Worm (Caenorhabditis elegans): Measurements from ENCODE around the gene Y49A3A.4.

DNA sequence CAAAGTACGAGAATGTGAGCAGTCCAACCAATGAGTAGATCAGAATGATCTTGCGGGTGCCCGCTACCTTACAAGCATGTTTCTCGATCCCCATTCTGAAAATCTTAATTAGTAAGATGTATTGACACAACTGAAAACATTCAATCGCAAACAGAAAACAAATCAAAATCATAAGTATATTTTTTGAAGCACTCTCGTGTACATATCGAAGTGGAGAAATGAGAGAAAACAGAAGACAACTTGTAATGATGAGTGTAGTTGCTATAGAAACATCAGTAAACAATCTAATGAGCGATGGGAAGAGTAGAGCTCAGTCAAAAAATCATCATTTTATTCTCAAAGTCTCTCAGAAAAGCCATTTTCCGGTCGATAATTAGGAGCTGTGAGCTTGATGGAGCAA, 46.0 kb downstream of the Y49A3A.4 start, which contains the start of gene F14D7.8:
- TF ChIP-seq W03F9.2 (tag; optimal IDR thresholded peaks at IDR 0.05) (no peak), him-1 (tag; optimal IDR thresholded peaks at IDR 0.05) (no peak)

Measured in whole organism, L4/young adult.